Worm (Caenorhabditis elegans) whole organism, L1 larva: ENCODE measurements around the gene Y51A2B.5.
A peak's percentile ranks its signal among the peaks of the same experiment; 100 is the strongest.
"Not testable (repeated sequence)": the region's sequence is repeated elsewhere in the genome, so short reads cannot be mapped to it uniquely, and the experiment has no call there.

Experiments
- C04F5.9 ChIP-seq: sonication (generic microtip); optimal IDR thresholded peaks from 2 replicates; lab custom pipeline; 2016; ENCODE audit warnings: missing genetic modification characterization, missing compliant biosample characterization
- F16B12.6 ChIP-seq: fragments of 150-350 bp; optimal IDR thresholded peaks from 2 replicates; lab custom pipeline; 2014; ENCODE audit warnings: missing biosample characterization, missing genetic modification characterization
- Y116A8C.19 ChIP-seq: sonication (generic microtip); optimal IDR thresholded peaks from 2 replicates; lab custom pipeline; 2016; ENCODE audit warnings: missing compliant biosample characterization, missing genetic modification characterization, borderline replicate concordance
- aha-1 ChIP-seq: fragments of 150-350 bp; optimal IDR thresholded peaks from 2 replicates; lab custom pipeline; 2014; ENCODE audit warnings: missing biosample characterization, missing genetic modification characterization
- ceh-82 ChIP-seq, 3 experiments: fragments of 150-350 bp in 1 of 3; sonication (generic microtip) in 2 of 3; optimal IDR thresholded peaks; 2 replicates each; lab custom pipeline; 2014 to 2017; ENCODE audit warnings: missing biosample characterization in 3 of 3, missing genetic modification characterization in 3 of 3
- ceh-88 ChIP-seq: fragments of 200-800 bp; sonication (Bioruptor generic); IDR thresholded peaks from 2 replicates; pipeline ENCODE4 v1.3.6; 2022; ENCODE audit warnings: missing genetic modification characterization, missing compliant biosample characterization
- ces-1 ChIP-seq: fragments of 150-350 bp; optimal IDR thresholded peaks from 2 replicates; lab custom pipeline; 2014; ENCODE audit warnings: missing biosample characterization, missing genetic modification reagents, missing genetic modification characterization
- dpl-1 ChIP-seq, 3 experiments: fragments of 150-350 bp in 2 of 3; sonication (generic microtip) in 1 of 3; optimal IDR thresholded peaks; 2 replicates each; lab custom pipeline; 2014 to 2017; ENCODE audit warnings: missing biosample characterization in 3 of 3, missing genetic modification characterization in 3 of 3, missing genetic modification reagents in 3 of 3
- dsc-1 ChIP-seq: sonication (generic microtip); optimal IDR thresholded peaks from 2 replicates; lab custom pipeline; 2016; ENCODE audit warnings: mild to moderate bottlenecking, missing genetic modification characterization, missing compliant biosample characterization
- efl-1 ChIP-seq, 4 experiments: fragments of 150-350 bp; optimal IDR thresholded peaks in 3 of 4; peaks in 1 of 4; 1 replicate in 1 of 4; 2 replicates in 3 of 4; lab custom pipeline; 2014; ENCODE audit warnings: missing biosample characterization in 2 of 4, missing genetic modification characterization in 2 of 4, missing genetic modification reagents in 2 of 4
- efl-3 ChIP-seq: fragments of 200-800 bp; sonication (Bioruptor generic); optimal IDR thresholded peaks from 2 replicates; lab custom pipeline; 2018; ENCODE audit warnings: mild to moderate bottlenecking, missing genetic modification characterization, missing compliant biosample characterization
- egl-13 ChIP-seq: sonication (generic microtip); optimal IDR thresholded peaks from 2 replicates; lab custom pipeline; 2016; ENCODE audit warnings: missing genotype, missing genetic modification reagents, missing genetic modification characterization, missing compliant biosample characterization
- fkh-4 ChIP-seq: sonication (generic microtip); optimal IDR thresholded peaks from 2 replicates; lab custom pipeline; 2016; ENCODE audit warnings: missing compliant biosample characterization, missing genetic modification characterization, borderline replicate concordance
- fkh-8 ChIP-seq: sonication (generic microtip); optimal IDR thresholded peaks from 2 replicates; lab custom pipeline; 2016; ENCODE audit warnings: mild to moderate bottlenecking, missing genetic modification characterization, missing compliant biosample characterization
- grh-1 ChIP-seq: fragments of 200-800 bp; sonication (Bioruptor generic); IDR thresholded peaks from 2 replicates; pipeline ENCODE4 v1.3.6; 2022; ENCODE audit warnings: missing genetic modification reagents, missing genetic modification characterization, missing compliant biosample characterization
- irx-1 ChIP-seq: sonication (generic microtip); optimal IDR thresholded peaks from 2 replicates; lab custom pipeline; 2016; ENCODE audit warnings: missing genetic modification characterization, missing compliant biosample characterization
- lin-35 ChIP-seq, 2 experiments: fragments of 150-350 bp; optimal IDR thresholded peaks; 2 replicates each; lab custom pipeline; 2014; ENCODE audit warnings: missing biosample characterization in 2 of 2, missing genetic modification characterization in 2 of 2, missing genetic modification reagents in 2 of 2
- lsy-2 ChIP-seq, 2 experiments: fragments of 150-350 bp; optimal IDR thresholded peaks; 2 replicates each; lab custom pipeline; 2014; ENCODE audit warnings: missing biosample characterization in 2 of 2, missing genetic modification characterization in 2 of 2
- mef-2 ChIP-seq: fragments of 150-350 bp; optimal IDR thresholded peaks from 2 replicates; lab custom pipeline; 2014; ENCODE audit warnings: missing biosample characterization, missing genetic modification characterization
- nhr-11 ChIP-seq: fragments of 150-350 bp; optimal IDR thresholded peaks from 2 replicates; lab custom pipeline; 2014; ENCODE audit warnings: missing biosample characterization, missing genetic modification characterization
- nhr-71 ChIP-seq: sonication (generic microtip); optimal IDR thresholded peaks from 2 replicates; lab custom pipeline; 2016; ENCODE audit warnings: mild to moderate bottlenecking, missing genetic modification characterization, moderate library complexity, missing compliant biosample characterization
- nhr-76 ChIP-seq: sonication (generic microtip); optimal IDR thresholded peaks from 2 replicates; lab custom pipeline; 2017; ENCODE audit warnings: missing biosample characterization, missing genetic modification characterization
- nhr-85 ChIP-seq: sonication (generic microtip); peaks from one replicate; lab custom pipeline; 2016; ENCODE audit warnings: missing genetic modification characterization, inconsistent platforms, missing compliant biosample characterization
- pag-3 ChIP-seq: sonication (generic microtip); optimal IDR thresholded peaks from 2 replicates; lab custom pipeline; 2017; ENCODE audit warnings: missing genetic modification characterization, mild to moderate bottlenecking, missing compliant biosample characterization, antibody characterized with exemption, borderline replicate concordance; ENCODE audit not compliant: insufficient read depth
- snu-23 ChIP-seq: sonication (generic microtip); optimal IDR thresholded peaks from 2 replicates; lab custom pipeline; 2016; ENCODE audit warnings: missing genetic modification characterization, missing compliant biosample characterization
- unc-62 ChIP-seq: fragments of 150-350 bp; optimal IDR thresholded peaks from 2 replicates; lab custom pipeline; 2014; ENCODE audit warnings: missing biosample characterization, missing genetic modification reagents, missing genetic modification characterization
- unc-86 ChIP-seq: sonication (generic microtip); optimal IDR thresholded peaks from 2 replicates; lab custom pipeline; 2016; ENCODE audit warnings: missing genetic modification characterization, missing compliant biosample characterization
- vab-15 ChIP-seq: sonication (generic microtip); optimal IDR thresholded peaks from 2 replicates; lab custom pipeline; 2017; ENCODE audit warnings: missing genotype, mild to moderate bottlenecking, missing genetic modification characterization, missing compliant biosample characterization

Y51A2B.5 gene

ce11 chrV:18394203-18394602, 5.1 kb downstream of the Y51A2B.5 start, which contains the start of gene Y51A2B.6:
Gene Y51A2B.6, minus strand, starts transcription at chrV:18394303.
- TF ChIP-seq ceh-82 (tag; optimal IDR thresholded peaks at IDR 0.05; lab: Kevin White, UChicago) (no peak), nhr-71 (tag; lab: Kevin White, UChicago) (no peak), irx-1 (no peak)

ce11 chrV:18395649-18396048, 6.6 kb downstream of the Y51A2B.5 start, which contains the start of gene Y51A2B.9:
Gene Y51A2B.9, minus strand, starts transcription at chrV:18395749.
- TF ChIP-seq dsc-1 (tag; lab: Kevin White, UChicago) (no peak), grh-1 (GFP tag; lab: Robert Waterston, UW) (no peak), dpl-1 (GFP tag; optimal IDR thresholded peaks at IDR 0.05; lab: Kevin White, UChicago) (no peak), fkh-4 (tag; lab: Kevin White, UChicago) (no peak)

- TF ChIP-seq unc-86 (tag; lab: Kevin White, UChicago): no peak
- TF ChIP-seq efl-1 (optimal IDR thresholded peaks at IDR 0.05; lab: Kevin White, UChicago): no peak
- TF ChIP-seq efl-1 (GFP tag; optimal IDR thresholded peaks at IDR 0.05 in 1 of 2; lab: Kevin White, UChicago): peak in 1 of 2 experiments; percentile 6
These were observed 8.7 kb downstream of the Y51A2B.5 start, which contains the start of gene Y51A2B.16 for ce11 chrV:18397814-18398213. Gene Y51A2B.16, minus strand, starts transcription at chrV:18397914.

- no peak for TF ChIP-seq efl-1 (optimal IDR thresholded peaks at IDR 0.05; lab: Kevin White, UChicago)
- TF ChIP-seq efl-1 (GFP tag; optimal IDR thresholded peaks at IDR 0.05 in 1 of 2; lab: Kevin White, UChicago): peak in 1 of 2 experiments; percentile 90
- no peak for TF ChIP-seq lsy-2 (tag; optimal IDR thresholded peaks at IDR 0.05; lab: Kevin White, UChicago)
These were observed 13.7 kb downstream of the Y51A2B.5 start for ce11 chrV:18402743-18403142.

ce11 chrV:18404767-18405166, 15.7 kb downstream of the Y51A2B.5 start, which contains the start of gene srh-209:
Gene srh-209, minus strand, starts transcription at chrV:18404867.
- TF ChIP-seq ces-1 (GFP tag; lab: Kevin White, UChicago); efl-3; mef-2: not testable (repeated sequence)

- TF ChIP-seq nhr-11 (tag; lab: Kevin White, UChicago) (no peak), egl-13 (no peak), F16B12.6 (tag; lab: Kevin White, UChicago) (no peak), vab-15 (tag; lab: Kevin White, UChicago) (no peak), C04F5.9 (no peak), lsy-2 (tag; optimal IDR thresholded peaks at IDR 0.05; lab: Kevin White, UChicago) (no peak), pag-3 (tag; lab: Kevin White, UChicago) (no peak)
These were observed 21.1 kb downstream of the Y51A2B.5 start, which contains the start of gene srh-207 for ce11 chrV:18410142-18410541. Gene srh-207, minus strand, starts transcription at chrV:18410242.

- TF ChIP-seq lin-35 (GFP tag; optimal IDR thresholded peaks at IDR 0.05; lab: Kevin White, UChicago) (peak in 1 of 2 experiments; percentile 2), Y116A8C.19 (tag; lab: Kevin White, UChicago) (no peak), efl-1 (optimal IDR thresholded peaks at IDR 0.05; lab: Kevin White, UChicago) (no peak), efl-1 (GFP tag; optimal IDR thresholded peaks at IDR 0.05 in 1 of 2; lab: Kevin White, UChicago) (peak in 1 of 2 experiments; percentile 23)
- TF ChIP-seq, all 84 proteins: peak for 2
These were observed 23.3 kb downstream of the Y51A2B.5 start for ce11 chrV:18412351-18412750.

ce11 chrV:18412887-18413286, 23.8 kb downstream of the Y51A2B.5 start, which contains the start of gene ZK262.2:
Gene ZK262.2, minus strand, starts transcription at chrV:18412987.
- TF ChIP-seq lin-35 (GFP tag; optimal IDR thresholded peaks at IDR 0.05; lab: Kevin White, UChicago) (no peak), snu-23 (GFP tag; lab: Kevin White, UChicago) (no peak), fkh-8 (no peak), nhr-76 (tag; lab: Kevin White, UChicago) (no peak), unc-62 (GFP tag; lab: Kevin White, UChicago) (no peak), nhr-71 (tag; lab: Kevin White, UChicago) (no peak), ceh-82 (tag; optimal IDR thresholded peaks at IDR 0.05; lab: Kevin White, UChicago) (no peak), ceh-88 (GFP tag; lab: Robert Waterston, UW) (no peak), aha-1 (no peak), nhr-85 (no peak)
